Worm (Caenorhabditis elegans): ENCODE data around the gene lin-3.

lin-3 gene

ce11 chrIV:11070895-11071294 is 16.8 kb downstream of the lin-3 start:
- peak; percentile 29 for TF ChIP-seq hnd-1 (tag; optimal IDR thresholded peaks at IDR 0.05)

- TF ChIP-seq tbx-37 (GFP tag; conservative IDR thresholded peaks at IDR 0.05) (no peak), F13C5.2 (tag; optimal IDR thresholded peaks at IDR 0.05) (no peak), tra-4 (tag; optimal IDR thresholded peaks at IDR 0.05) (no peak), sea-1 (GFP tag; conservative IDR thresholded peaks at IDR 0.05) (no peak), aly-1 (tag; optimal IDR thresholded peaks at IDR 0.05) (no peak), hmg-4 (GFP tag; optimal IDR thresholded peaks at IDR 0.05) (no peak), scrt-1 (GFP tag; IDR thresholded peaks at IDR 0.05) (no peak)
These were observed 24.4 kb downstream of the lin-3 start, which contains the start of gene Y5F2A.4 for ce11 chrIV:11078482-11078881. Gene Y5F2A.4, minus strand, starts transcription at chrIV:11078582.

ce11 chrIV:11080823-11081285 is 26.7 kb downstream of the lin-3 start, which contains the start of gene atg-7:
Gene atg-7, minus strand, starts transcription at chrIV:11081055.
- TF ChIP-seq aly-1 (tag; optimal IDR thresholded peaks at IDR 0.05) (no peak), tra-4 (tag; optimal IDR thresholded peaks at IDR 0.05) (no peak)

- TF ChIP-seq hmg-4 (GFP tag; optimal IDR thresholded peaks at IDR 0.05) = no peak
- TF ChIP-seq tbx-11 (GFP tag; IDR thresholded peaks at IDR 0.05) = no peak
- no peak for TF ChIP-seq flt-1 (GFP tag; IDR thresholded peaks at IDR 0.05)
- no peak for TF ChIP-seq tra-4 (tag; optimal IDR thresholded peaks at IDR 0.05)
- no peak for TF ChIP-seq ceh-13 (GFP tag; optimal IDR thresholded peaks at IDR 0.05)
- TF ChIP-seq B0310.2 (tag; optimal IDR thresholded peaks at IDR 0.05) = no peak
- no peak for TF ChIP-seq ets-7 (tag; optimal IDR thresholded peaks at IDR 0.05)
- no peak for TF ChIP-seq hnd-1 (tag; optimal IDR thresholded peaks at IDR 0.05)
- no peak for TF ChIP-seq ama-1 (optimal IDR thresholded peaks at IDR 0.05)
- no peak for TF ChIP-seq hmbx-1 (tag; optimal IDR thresholded peaks at IDR 0.05)
- TF ChIP-seq ceh-36 (tag; optimal IDR thresholded peaks at IDR 0.05) = no peak
- TF ChIP-seq sea-1 (GFP tag; conservative IDR thresholded peaks at IDR 0.05) = no peak
- TF ChIP-seq tbx-37 (GFP tag; conservative IDR thresholded peaks at IDR 0.05) = no peak
- TF ChIP-seq pes-1 (GFP tag; IDR thresholded peaks at IDR 0.05) = no peak
- TF ChIP-seq aly-1 (tag; optimal IDR thresholded peaks at IDR 0.05) = no peak
- no peak for TF ChIP-seq F13C5.2 (tag; optimal IDR thresholded peaks at IDR 0.05)
- no peak for TF ChIP-seq scrt-1 (GFP tag; IDR thresholded peaks at IDR 0.05)
These were observed 28.0 kb downstream of the lin-3 start, which contains the start of gene let-70 for ce11 chrIV:11082153-11082552. Gene let-70, minus strand, starts transcription at chrIV:11082253.

- peak; percentile 51 for TF ChIP-seq hmg-4 (GFP tag; optimal IDR thresholded peaks at IDR 0.05)
- no peak for TF ChIP-seq tbx-11 (GFP tag; IDR thresholded peaks at IDR 0.05)
- TF ChIP-seq tbx-37 (GFP tag; conservative IDR thresholded peaks at IDR 0.05) = 0 out of 2 replicates have a peak, but pooled peaks have one; percentile 9
- peak; percentile 80 for TF ChIP-seq F13C5.2 (tag; optimal IDR thresholded peaks at IDR 0.05)
These were observed 28.7 kb downstream of the lin-3 start for ce11 chrIV:11082789-11083235.

ce11 chrIV:11083609-11084008 is 29.5 kb downstream of the lin-3 start, which contains the start of gene klc-1:
Gene klc-1, plus strand, starts transcription at chrIV:11083735.
- TF ChIP-seq tbx-11 (GFP tag; IDR thresholded peaks at IDR 0.05) = no peak

- TF ChIP-seq aly-1 (tag; optimal IDR thresholded peaks at IDR 0.05) (no peak), sea-1 (GFP tag; conservative IDR thresholded peaks at IDR 0.05) (no peak), scrt-1 (GFP tag; IDR thresholded peaks at IDR 0.05) (no peak), tra-4 (tag; optimal IDR thresholded peaks at IDR 0.05) (no peak), ama-1 (optimal IDR thresholded peaks at IDR 0.05) (no peak), tbx-11 (GFP tag; IDR thresholded peaks at IDR 0.05) (no peak), hmbx-1 (tag; optimal IDR thresholded peaks at IDR 0.05) (no peak), ceh-36 (tag; optimal IDR thresholded peaks at IDR 0.05) (no peak), ceh-13 (GFP tag; optimal IDR thresholded peaks at IDR 0.05) (no peak), F13C5.2 (tag; optimal IDR thresholded peaks at IDR 0.05) (no peak), tbx-37 (GFP tag; conservative IDR thresholded peaks at IDR 0.05) (no peak), flt-1 (GFP tag; IDR thresholded peaks at IDR 0.05) (no peak), hnd-1 (tag; optimal IDR thresholded peaks at IDR 0.05) (no peak)
These were observed 35.4 kb downstream of the lin-3 start, which contains the start of gene M7.7 for ce11 chrIV:11089527-11089926. Gene M7.7, plus strand, starts transcription at chrIV:11089827.

- TF ChIP-seq tbx-37 (GFP tag; conservative IDR thresholded peaks at IDR 0.05) = no peak
- no peak for TF ChIP-seq sea-1 (GFP tag; conservative IDR thresholded peaks at IDR 0.05)
- TF ChIP-seq scrt-1 (GFP tag; IDR thresholded peaks at IDR 0.05) = no peak
- no peak for TF ChIP-seq pes-1 (GFP tag; IDR thresholded peaks at IDR 0.05)
- TF ChIP-seq flt-1 (GFP tag; IDR thresholded peaks at IDR 0.05) = no peak
- TF ChIP-seq aly-1 (tag; optimal IDR thresholded peaks at IDR 0.05) = no peak
- TF ChIP-seq tra-4 (tag; optimal IDR thresholded peaks at IDR 0.05) = no peak
- TF ChIP-seq B0310.2 (tag; optimal IDR thresholded peaks at IDR 0.05) = no peak
- TF ChIP-seq hnd-1 (tag; optimal IDR thresholded peaks at IDR 0.05) = no peak
These were observed 38.5 kb downstream of the lin-3 start, which contains the start of gene bcc-1 for ce11 chrIV:11092502-11093080. Gene bcc-1, minus strand, starts transcription at chrIV:11092552.

ce11 chrIV:11094052-11094451 is 39.9 kb downstream of the lin-3 start:
- TF ChIP-seq ets-7 (tag; optimal IDR thresholded peaks at IDR 0.05) = no peak
- no peak for TF ChIP-seq hmbx-1 (tag; optimal IDR thresholded peaks at IDR 0.05)
- TF ChIP-seq ceh-13 (GFP tag; optimal IDR thresholded peaks at IDR 0.05) = no peak
- no peak for TF ChIP-seq scrt-1 (GFP tag; IDR thresholded peaks at IDR 0.05)
- no peak for TF ChIP-seq pes-1 (GFP tag; IDR thresholded peaks at IDR 0.05)
- TF ChIP-seq B0310.2 (tag; optimal IDR thresholded peaks at IDR 0.05) = no peak
- no peak for TF ChIP-seq tra-4 (tag; optimal IDR thresholded peaks at IDR 0.05)

All from whole organism, early embryonic.